Worm (Caenorhabditis elegans) whole organism, young adult: ENCODE data around the gene F15G9.2.

Source experiments
- lin-40 ChIP-seq: sonication (generic microtip); optimal IDR thresholded peaks from 2 replicates; lab custom pipeline; 2016; ENCODE audit warnings: missing genetic modification characterization, mild to moderate bottlenecking, missing compliant biosample characterization, missing genotype, missing genetic modification reagents
- nfya-1 ChIP-seq: sonication (generic microtip); optimal IDR thresholded peaks from 2 replicates; lab custom pipeline; 2017; ENCODE audit warnings: antibody characterized with exemption, missing compliant biosample characterization, missing genetic modification characterization, borderline replicate concordance; ENCODE audit not compliant: insufficient read depth

DNA sequence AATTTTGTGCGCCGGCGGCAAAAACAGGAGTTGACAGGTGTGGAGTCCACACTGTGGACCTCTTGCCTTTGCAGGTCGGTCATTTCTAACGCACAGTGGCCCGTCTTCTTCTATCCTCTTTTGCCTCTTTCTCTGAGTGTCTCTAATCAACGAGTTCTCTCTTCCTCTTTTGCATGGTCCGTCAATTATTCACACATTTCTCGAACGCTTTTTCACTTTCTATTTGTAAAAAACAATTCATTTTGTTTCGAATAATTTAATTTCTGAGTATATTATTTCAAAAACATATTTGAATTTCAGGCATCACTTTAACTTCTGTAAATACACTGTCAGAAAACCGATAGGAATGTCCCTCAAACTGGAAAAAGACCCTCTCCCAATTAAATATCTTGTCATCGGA, 43.5 kb upstream of the F15G9.2 start, which contains the start of gene T09B9.1:
- no peak for TF ChIP-seq nfya-1 (tag; lab: Kevin White, UChicago)
- no peak for TF ChIP-seq lin-40 (tag; lab: Kevin White, UChicago)
